Worm (Caenorhabditis elegans) whole organism, L4/young adult: ENCODE measurements around the gene acr-12.

Experiments
- W03F9.2 ChIP-seq: fragments of 150-350 bp; optimal IDR thresholded peaks from 2 replicates; lab custom pipeline; 2014; ENCODE audit warnings: missing biosample characterization, missing genetic modification characterization
- dao-5 ChIP-seq: sonication (generic microtip); optimal IDR thresholded peaks from 2 replicates; lab custom pipeline; 2016; ENCODE audit warnings: missing genotype, missing genetic modification characterization, moderate library complexity, missing compliant biosample characterization
- him-1 ChIP-seq: sonication (generic microtip); optimal IDR thresholded peaks from 2 replicates; lab custom pipeline; 2016; ENCODE audit warnings: missing genotype, missing genetic modification reagents, missing genetic modification characterization, missing compliant biosample characterization

DNA sequence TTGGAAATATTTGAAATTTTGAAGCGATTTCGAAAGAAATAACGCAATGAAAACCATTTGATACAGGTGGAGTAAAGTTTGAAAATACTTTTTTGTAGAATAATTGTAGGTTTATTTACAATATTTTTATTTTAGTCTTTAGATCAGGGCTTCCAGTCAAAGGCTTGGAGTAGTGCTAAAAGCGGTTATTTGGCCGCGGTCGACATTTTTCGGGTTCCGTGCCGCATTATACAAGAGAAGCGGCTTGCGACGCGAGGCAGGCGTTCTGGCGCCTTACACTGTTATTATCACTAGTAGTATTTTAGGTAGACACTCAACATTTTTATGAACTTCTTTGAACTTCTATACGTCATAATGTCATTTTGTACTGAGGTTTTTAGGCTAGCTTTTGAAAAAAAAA lies 26.2 kb upstream of the acr-12 start:
- TF ChIP-seq W03F9.2 (tag; lab: Kevin White, UChicago), result no peak
- TF ChIP-seq him-1, result no peak
- no peak for TF ChIP-seq dao-5 (tag; lab: Kevin White, UChicago)
